Fruit fly (Drosophila melanogaster) Kc167 (cell line): ENCODE data around the gene LysE.

Source experiments
- Myc ChIP-seq: fragments of >200 bp; optimal IDR thresholded peaks from 2 replicates; lab custom pipeline; 2017; ENCODE audit warnings: missing external identifiers
- insv ChIP-seq: fragments of >200 bp; optimal IDR thresholded peaks from 3 replicates; lab custom pipeline; 2018; ENCODE audit warnings: missing external identifiers
- psq ChIP-seq: fragments of >200 bp; optimal IDR thresholded peaks from 2 replicates; lab custom pipeline; 2017; ENCODE audit warnings: missing external identifiers

- TF ChIP-seq psq (lab: Kevin White, UChicago), result no peak
- TF ChIP-seq Myc, result no peak
- TF ChIP-seq insv (lab: Kevin White, UChicago), result no peak
Observed at dm6 chr3L:1166266-1166665, 46.4 kb upstream of the LysE start.
